Worm (Caenorhabditis elegans) whole organism, L2 larva: Measurements from ENCODE around the gene clec-205.

Experiments used
- C34F6.9 ChIP-seq: fragments of 150-350 bp; optimal IDR thresholded peaks from 2 replicates; lab custom pipeline; 2014; ENCODE audit warnings: missing biosample characterization, missing genetic modification characterization
- F13H6.1 ChIP-seq: sonication (generic microtip); optimal IDR thresholded peaks from 2 replicates; lab custom pipeline; 2016; ENCODE audit warnings: missing genetic modification characterization, missing compliant biosample characterization
- Y55F3AM.14 ChIP-seq: fragments of 200-800 bp; sonication (Bioruptor generic); optimal IDR thresholded peaks from 2 replicates; lab custom pipeline; 2018; ENCODE audit warnings: mild to moderate bottlenecking, missing genetic modification characterization, missing compliant biosample characterization
- alr-1 ChIP-seq: fragments of 150-350 bp; optimal IDR thresholded peaks from 2 replicates; lab custom pipeline; 2014; ENCODE audit warnings: missing biosample characterization, missing genetic modification characterization
- blmp-1 ChIP-seq: sonication (generic microtip); optimal IDR thresholded peaks from 2 replicates; lab custom pipeline; 2017; ENCODE audit warnings: missing genetic modification characterization, mild to moderate bottlenecking, missing compliant biosample characterization, antibody characterized with exemption, moderate library complexity; ENCODE audit not compliant: insufficient read depth
- ceh-16 ChIP-seq: fragments of 150-350 bp; optimal IDR thresholded peaks from 2 replicates; lab custom pipeline; 2014; ENCODE audit warnings: missing biosample characterization, missing genetic modification characterization
- crh-2 ChIP-seq: sonication (generic microtip); optimal IDR thresholded peaks from 2 replicates; lab custom pipeline; 2017; ENCODE audit warnings: missing biosample characterization, missing genetic modification characterization
- egl-27 ChIP-seq: sonication (generic microtip); optimal IDR thresholded peaks from 3 replicates; lab custom pipeline; 2017; ENCODE audit warnings: missing biosample characterization, missing genetic modification reagents, missing genetic modification characterization
- elt-3 ChIP-seq: sonication (generic microtip); optimal IDR thresholded peaks from 2 replicates; lab custom pipeline; 2017; ENCODE audit warnings: missing biosample characterization, missing genetic modification characterization
- fos-1 ChIP-seq: fragments of 150-350 bp; optimal IDR thresholded peaks from 2 replicates; lab custom pipeline; 2014; ENCODE audit warnings: missing biosample characterization, missing genetic modification characterization
- gmeb-1 ChIP-seq: fragments of 150-350 bp; optimal IDR thresholded peaks from 2 replicates; lab custom pipeline; 2014; ENCODE audit warnings: missing biosample characterization, missing genetic modification characterization
- lin-11 ChIP-seq: fragments of 150-350 bp; sonication (generic microtip); optimal IDR thresholded peaks from 2 replicates; lab custom pipeline; 2014; ENCODE audit warnings: missing biosample characterization, missing genetic modification characterization, inconsistent platforms, mixed read lengths
- lin-13 ChIP-seq: fragments of 150-350 bp; optimal IDR thresholded peaks from 2 replicates; lab custom pipeline; 2014; ENCODE audit warnings: missing biosample characterization, missing genetic modification reagents, missing genetic modification characterization
- lsy-2 ChIP-seq, 2 experiments: fragments of 150-350 bp in 1 of 2; sonication (generic microtip) in 1 of 2; optimal IDR thresholded peaks; 2 replicates each; lab custom pipeline; 2014 to 2017; ENCODE audit warnings: missing biosample characterization in 2 of 2, missing genetic modification characterization in 2 of 2
- mab-5 ChIP-seq: fragments of 150-350 bp; optimal IDR thresholded peaks from 2 replicates; lab custom pipeline; 2014; ENCODE audit warnings: missing biosample characterization, missing genetic modification characterization
- mdl-1 ChIP-seq, 2 experiments: fragments of 150-350 bp in 1 of 2; sonication (generic microtip) in 1 of 2; optimal IDR thresholded peaks; 2 replicates each; lab custom pipeline; 2017; ENCODE audit warnings: missing biosample characterization in 2 of 2, missing genetic modification characterization in 2 of 2
- nhr-10 ChIP-seq: sonication (generic microtip); optimal IDR thresholded peaks from 2 replicates; lab custom pipeline; 2017; ENCODE audit warnings: missing biosample characterization, missing genetic modification characterization
- nhr-11 ChIP-seq: fragments of 150-350 bp; optimal IDR thresholded peaks from 2 replicates; lab custom pipeline; 2014; ENCODE audit warnings: missing biosample characterization, missing genetic modification characterization
- nhr-12 ChIP-seq: fragments of 150-350 bp; optimal IDR thresholded peaks from 2 replicates; lab custom pipeline; 2014; ENCODE audit warnings: missing biosample characterization, missing genetic modification characterization
- nhr-129 ChIP-seq: fragments of 150-350 bp; optimal IDR thresholded peaks from 2 replicates; lab custom pipeline; 2014; ENCODE audit warnings: missing biosample characterization, missing genetic modification characterization
- nhr-21 ChIP-seq: fragments of 150-350 bp; optimal IDR thresholded peaks from 2 replicates; lab custom pipeline; 2014; ENCODE audit warnings: missing biosample characterization, missing genetic modification characterization
- nhr-25 ChIP-seq: fragments of 150-350 bp; sonication (generic microtip); optimal IDR thresholded peaks from 3 replicates; lab custom pipeline; 2014; ENCODE audit warnings: missing biosample characterization, missing genetic modification characterization
- nhr-6 ChIP-seq: fragments of 150-350 bp; optimal IDR thresholded peaks from 2 replicates; lab custom pipeline; 2014; ENCODE audit warnings: missing biosample characterization, missing genetic modification characterization
- nhr-77 ChIP-seq: fragments of 150-350 bp; optimal IDR thresholded peaks from 2 replicates; lab custom pipeline; 2014; ENCODE audit warnings: missing biosample characterization, missing genetic modification characterization
- peb-1 ChIP-seq: fragments of 150-350 bp; optimal IDR thresholded peaks from 2 replicates; lab custom pipeline; 2014; ENCODE audit warnings: missing biosample characterization, missing genetic modification characterization
- sem-4 ChIP-seq: fragments of 150-350 bp; optimal IDR thresholded peaks from 2 replicates; lab custom pipeline; 2014; ENCODE audit warnings: missing biosample characterization, missing genetic modification reagents, missing genetic modification characterization
- skn-1 ChIP-seq: sonication (generic microtip); optimal IDR thresholded peaks from 2 replicates; lab custom pipeline; 2017; ENCODE audit warnings: missing biosample characterization, missing genetic modification characterization
- sma-3 ChIP-seq: sonication (generic microtip); optimal IDR thresholded peaks from 2 replicates; lab custom pipeline; 2016; ENCODE audit warnings: missing genetic modification reagents, missing genetic modification characterization, missing compliant biosample characterization
- sma-9 ChIP-seq, 2 experiments: fragments of 150-350 bp in 1 of 2; sonication (generic microtip) in 1 of 2; optimal IDR thresholded peaks; 2 replicates each; lab custom pipeline; 2014 to 2016; ENCODE audit warnings: missing genetic modification characterization in 2 of 2, mild to moderate bottlenecking in 1 of 2, missing biosample characterization in 1 of 2, missing compliant biosample characterization in 1 of 2, missing genetic modification reagents in 1 of 2, moderate library complexity in 1 of 2
- snpc-4 ChIP-seq: fragments of 150-350 bp; optimal IDR thresholded peaks from 2 replicates; lab custom pipeline; 2014; ENCODE audit warnings: missing biosample characterization, missing genetic modification characterization
- unc-39 ChIP-seq: fragments of 150-350 bp; optimal IDR thresholded peaks from 2 replicates; lab custom pipeline; 2014; ENCODE audit warnings: missing biosample characterization, missing genetic modification characterization
- unc-55 ChIP-seq: fragments of 150-350 bp; sonication (generic microtip); optimal IDR thresholded peaks from 3 replicates; lab custom pipeline; 2014; ENCODE audit warnings: missing biosample characterization, missing genetic modification reagents, missing genetic modification characterization
- unc-62 ChIP-seq: fragments of 150-350 bp; optimal IDR thresholded peaks from 2 replicates; lab custom pipeline; 2014; ENCODE audit warnings: missing biosample characterization, missing genetic modification reagents, missing genetic modification characterization
- ztf-11 ChIP-seq: sonication (generic microtip); optimal IDR thresholded peaks from 2 replicates; lab custom pipeline; 2017; ENCODE audit warnings: missing biosample characterization, missing genetic modification characterization

clec-205 gene

ce11 chrV:1743205-1743870 is 17.4 kb upstream of the clec-205 start, which contains the start of gene nhr-256:
Gene nhr-256 (plus strand): TSS chrV:1743771.
- TF ChIP-seq unc-39 (tag; lab: Kevin White, UChicago) (no peak), mdl-1 (tag; optimal IDR thresholded peaks at IDR 0.05; lab: Kevin White, UChicago) (peak in 1 of 2 experiments; percentile 40), nhr-6 (peak; percentile 11), nhr-21 (no peak), sma-9 (GFP tag; optimal IDR thresholded peaks at IDR 0.05; lab: Kevin White, UChicago) (peak; percentile 90), sma-9 (tag; optimal IDR thresholded peaks at IDR 0.05; lab: Kevin White, UChicago) (no peak), mab-5 (tag; lab: Kevin White, UChicago) (peak; percentile 54), crh-2 (tag; lab: Kevin White, UChicago) (peak; percentile 78), gmeb-1 (tag; lab: Kevin White, UChicago) (peak; percentile 64), unc-55 (GFP tag; lab: Kevin White, UChicago) (peak; percentile 80), peb-1 (tag; lab: Kevin White, UChicago) (no peak), egl-27 (peak; percentile 52), lin-13 (peak; percentile 44), nhr-77 (tag; lab: Kevin White, UChicago) (no peak), sem-4 (tag; lab: Kevin White, UChicago) (peak; percentile 22), fos-1 (peak; percentile 87), sma-3 (GFP tag; lab: Kevin White, UChicago) (peak; percentile 64), C34F6.9 (tag; lab: Kevin White, UChicago) (peak; percentile 73), snpc-4 (peak; percentile 18), unc-62 (GFP tag; lab: Kevin White, UChicago) (no peak), nhr-25 (tag; lab: Kevin White, UChicago) (peak; percentile 69), F13H6.1 (tag; lab: Kevin White, UChicago) (peak; percentile 79), blmp-1 (tag; lab: Kevin White, UChicago) (peak; percentile 84), nhr-129 (tag; lab: Kevin White, UChicago) (peak; percentile 69), lin-11 (tag; lab: Kevin White, UChicago) (no peak)

ce11 chrV:1749053-1749452 is 11.6 kb upstream of the clec-205 start, which contains the start of gene ZK697.8:
Gene ZK697.8 (minus strand): TSS chrV:1749153.
- TF ChIP-seq nhr-11 (tag; lab: Kevin White, UChicago) (no peak), ztf-11 (tag; lab: Kevin White, UChicago) (no peak), skn-1 (tag; lab: Kevin White, UChicago) (no peak), nhr-129 (tag; lab: Kevin White, UChicago) (no peak), nhr-77 (tag; lab: Kevin White, UChicago) (no peak)

- no peak for TF ChIP-seq alr-1
- no peak for TF ChIP-seq unc-55 (GFP tag; lab: Kevin White, UChicago)
- TF ChIP-seq snpc-4, result no peak
- TF ChIP-seq nhr-10 (tag; lab: Kevin White, UChicago), result no peak
- no peak for TF ChIP-seq nhr-129 (tag; lab: Kevin White, UChicago)
- TF ChIP-seq nhr-6, result no peak
- TF ChIP-seq blmp-1 (tag; lab: Kevin White, UChicago), result no peak
- TF ChIP-seq peb-1 (tag; lab: Kevin White, UChicago), result no peak
- TF ChIP-seq, all 48 proteins: peak for 0
These were observed 9.2 kb upstream of the clec-205 start, which contains the start of gene srh-199 for ce11 chrV:1751449-1751848. Gene srh-199 (minus strand): TSS chrV:1751549.

- no peak for TF ChIP-seq lsy-2 (tag; optimal IDR thresholded peaks at IDR 0.05; lab: Kevin White, UChicago)
- TF ChIP-seq lin-13, result no peak
- no peak for TF ChIP-seq elt-3 (tag; lab: Kevin White, UChicago)
- no peak for TF ChIP-seq unc-62 (GFP tag; lab: Kevin White, UChicago)
- TF ChIP-seq ceh-16 (tag; lab: Kevin White, UChicago), result no peak
- TF ChIP-seq lin-11 (tag; lab: Kevin White, UChicago), result no peak
- TF ChIP-seq Y55F3AM.14, result no peak
- no peak for TF ChIP-seq skn-1 (tag; lab: Kevin White, UChicago)
- TF ChIP-seq nhr-12 (tag; lab: Kevin White, UChicago), result no peak
These were observed 8.2 kb upstream of the clec-205 start, which contains the start of gene ZK697.1 for ce11 chrV:1752496-1752895. Gene ZK697.1 (plus strand): TSS chrV:1752796.
